Worm (Caenorhabditis elegans) whole organism, young adult: ENCODE data around the gene clec-229.

Experiments used
- C17E4.6 ChIP-seq: fragments of 200-800 bp; sonication (Bioruptor generic); IDR thresholded peaks from 2 replicates; pipeline ENCODE4 v1.3.6; 2022; ENCODE audit warnings: missing genetic modification reagents, missing genetic modification characterization, missing compliant biosample characterization
- dpff-1 ChIP-seq: sonication (generic microtip); optimal IDR thresholded peaks from 2 replicates; lab custom pipeline; 2017; ENCODE audit warnings: mild to moderate bottlenecking, missing genetic modification characterization, missing compliant biosample characterization
- unc-130 ChIP-seq: sonication (generic microtip); optimal IDR thresholded peaks from 2 replicates; lab custom pipeline; 2016; ENCODE audit warnings: missing genetic modification reagents, missing genetic modification characterization, missing compliant biosample characterization
- unc-62 ChIP-seq: fragments of 150-350 bp; optimal IDR thresholded peaks from 2 replicates; lab custom pipeline; 2014; ENCODE audit warnings: missing biosample characterization, missing genetic modification reagents, missing genetic modification characterization

ce11 chrV:15380857-15381256 is 39.6 kb upstream of the clec-229 start, which contains the start of gene dhs-23:
- TF ChIP-seq dpff-1 (tag; lab: Kevin White, UChicago) (no peak), unc-62 (GFP tag; lab: Kevin White, UChicago) (no peak), unc-130 (GFP tag; lab: Kevin White, UChicago) (no peak), C17E4.6 (GFP tag; lab: Robert Waterston, UW) (no peak)
